Worm (Caenorhabditis elegans) whole organism, L1 larva: ENCODE data around the gene cyp-25A1.

ENCODE experiments used
- C04F5.9 ChIP-seq: sonication (generic microtip); optimal IDR thresholded peaks from 2 replicates; lab custom pipeline; 2016; ENCODE audit warnings: missing genetic modification characterization, missing compliant biosample characterization
- F16B12.6 ChIP-seq: fragments of 150-350 bp; optimal IDR thresholded peaks from 2 replicates; lab custom pipeline; 2014; ENCODE audit warnings: missing biosample characterization, missing genetic modification characterization
- aha-1 ChIP-seq: fragments of 150-350 bp; optimal IDR thresholded peaks from 2 replicates; lab custom pipeline; 2014; ENCODE audit warnings: missing biosample characterization, missing genetic modification characterization
- aly-2 ChIP-seq: fragments of 150-350 bp; optimal IDR thresholded peaks from 2 replicates; lab custom pipeline; 2014; ENCODE audit warnings: missing biosample characterization, missing genetic modification characterization
- ama-1 ChIP-seq: fragments of 150-350 bp; optimal IDR thresholded peaks from 2 replicates; lab custom pipeline; 2014
- ceh-63 ChIP-seq: fragments of 200-800 bp; sonication (Bioruptor generic); optimal IDR thresholded peaks from 2 replicates; lab custom pipeline; 2018; ENCODE audit warnings: mild to moderate bottlenecking, missing genetic modification characterization, missing compliant biosample characterization
- ceh-82 ChIP-seq, 3 experiments: fragments of 150-350 bp in 1 of 3; sonication (generic microtip) in 2 of 3; optimal IDR thresholded peaks; 2 replicates each; lab custom pipeline; 2014 to 2017; ENCODE audit warnings: missing biosample characterization in 3 of 3, missing genetic modification characterization in 3 of 3
- ceh-88 ChIP-seq: fragments of 200-800 bp; sonication (Bioruptor generic); IDR thresholded peaks from 2 replicates; pipeline ENCODE4 v1.3.6; 2022; ENCODE audit warnings: missing genetic modification characterization, missing compliant biosample characterization
- dsc-1 ChIP-seq: sonication (generic microtip); optimal IDR thresholded peaks from 2 replicates; lab custom pipeline; 2016; ENCODE audit warnings: mild to moderate bottlenecking, missing genetic modification characterization, missing compliant biosample characterization
- efl-1 ChIP-seq, 4 experiments: fragments of 150-350 bp; optimal IDR thresholded peaks in 3 of 4; peaks in 1 of 4; 1 replicate in 1 of 4; 2 replicates in 3 of 4; lab custom pipeline; 2014; ENCODE audit warnings: missing biosample characterization in 2 of 4, missing genetic modification characterization in 2 of 4, missing genetic modification reagents in 2 of 4
- efl-3 ChIP-seq: fragments of 200-800 bp; sonication (Bioruptor generic); optimal IDR thresholded peaks from 2 replicates; lab custom pipeline; 2018; ENCODE audit warnings: mild to moderate bottlenecking, missing genetic modification characterization, missing compliant biosample characterization
- egl-27 ChIP-seq, 2 experiments: fragments of 150-350 bp in 1 of 2; sonication (generic microtip); optimal IDR thresholded peaks; 3 replicates each; lab custom pipeline; 2017 to 2018; ENCODE audit warnings: missing biosample characterization in 2 of 2, missing genetic modification characterization in 2 of 2, missing genetic modification reagents in 2 of 2
- elt-2 ChIP-seq: sonication (generic microtip); optimal IDR thresholded peaks from 2 replicates; lab custom pipeline; 2016; ENCODE audit warnings: missing genetic modification characterization, mild to moderate bottlenecking, inconsistent platforms, missing compliant biosample characterization, missing genetic modification reagents
- elt-3 ChIP-seq, 6 experiments: fragments of 150-350 bp in 1 of 6; sonication (generic microtip); optimal IDR thresholded peaks; 2 replicates each; lab custom pipeline; 2017 to 2018; ENCODE audit warnings: missing biosample characterization in 6 of 6, missing genetic modification characterization in 6 of 6, inconsistent platforms in 1 of 6
- ets-5 ChIP-seq: fragments of 200-800 bp; sonication (Bioruptor generic); IDR thresholded peaks from 2 replicates; pipeline ENCODE4 v1.3.6; 2022; ENCODE audit warnings: missing genetic modification characterization, missing compliant biosample characterization
- fkh-10 ChIP-seq: sonication (generic microtip); optimal IDR thresholded peaks from 2 replicates; lab custom pipeline; 2017; ENCODE audit warnings: missing biosample characterization, missing genetic modification reagents, missing genetic modification characterization
- fkh-4 ChIP-seq: sonication (generic microtip); optimal IDR thresholded peaks from 2 replicates; lab custom pipeline; 2016; ENCODE audit warnings: missing compliant biosample characterization, missing genetic modification characterization, borderline replicate concordance
- hlh-17 ChIP-seq: fragments of 200-800 bp; sonication (Bioruptor generic); optimal IDR thresholded peaks from 2 replicates; lab custom pipeline; 2018; ENCODE audit warnings: missing genetic modification characterization, mild to moderate bottlenecking, missing compliant biosample characterization, moderate library complexity, borderline replicate concordance
- hlh-4 ChIP-seq: sonication (generic microtip); optimal IDR thresholded peaks from 2 replicates; lab custom pipeline; 2016; ENCODE audit warnings: mild to moderate bottlenecking, missing genetic modification characterization, missing compliant biosample characterization
- irx-1 ChIP-seq: sonication (generic microtip); optimal IDR thresholded peaks from 2 replicates; lab custom pipeline; 2016; ENCODE audit warnings: missing genetic modification characterization, missing compliant biosample characterization
- lin-13 ChIP-seq: fragments of 150-350 bp; optimal IDR thresholded peaks from 2 replicates; lab custom pipeline; 2014; ENCODE audit warnings: missing biosample characterization, missing genetic modification reagents, missing genetic modification characterization
- lin-14 ChIP-seq: fragments of 200-800 bp; sonication (Bioruptor generic); optimal IDR thresholded peaks from 2 replicates; lab custom pipeline; 2018; ENCODE audit warnings: mild to moderate bottlenecking, missing genetic modification characterization, moderate library complexity, missing compliant biosample characterization
- lin-15B ChIP-seq: fragments of 150-350 bp; sonication (generic microtip); optimal IDR thresholded peaks from 3 replicates; lab custom pipeline; 2014; ENCODE audit warnings: missing biosample characterization, missing genetic modification characterization
- lin-35 ChIP-seq, 2 experiments: fragments of 150-350 bp; optimal IDR thresholded peaks; 2 replicates each; lab custom pipeline; 2014; ENCODE audit warnings: missing biosample characterization in 2 of 2, missing genetic modification characterization in 2 of 2, missing genetic modification reagents in 2 of 2
- lir-3 ChIP-seq: sonication (generic microtip); optimal IDR thresholded peaks from 2 replicates; lab custom pipeline; 2016; ENCODE audit warnings: mild to moderate bottlenecking, missing genetic modification characterization, moderate library complexity, missing compliant biosample characterization; ENCODE audit not compliant: poor library complexity
- lsy-2 ChIP-seq, 2 experiments: fragments of 150-350 bp; optimal IDR thresholded peaks; 2 replicates each; lab custom pipeline; 2014; ENCODE audit warnings: missing biosample characterization in 2 of 2, missing genetic modification characterization in 2 of 2
- mab-9 ChIP-seq: fragments of 200-800 bp; sonication (Bioruptor generic); IDR thresholded peaks from 2 replicates; pipeline ENCODE4 v1.3.6; 2022; ENCODE audit warnings: missing genetic modification reagents, missing genetic modification characterization, missing compliant biosample characterization
- mdl-1 ChIP-seq, 2 experiments: fragments of 150-350 bp; optimal IDR thresholded peaks; 2 replicates each; lab custom pipeline; 2014 to 2017; ENCODE audit warnings: missing biosample characterization in 2 of 2, missing genetic modification characterization in 2 of 2, inconsistent platforms in 1 of 2
- mep-1 ChIP-seq: fragments of 150-350 bp; optimal IDR thresholded peaks from 2 replicates; lab custom pipeline; 2014; ENCODE audit warnings: missing biosample characterization, missing genetic modification characterization
- nhr-12 ChIP-seq: sonication (generic microtip); optimal IDR thresholded peaks from 2 replicates; lab custom pipeline; 2017; ENCODE audit warnings: missing biosample characterization, missing genetic modification characterization
- nhr-20 ChIP-seq: sonication (generic microtip); optimal IDR thresholded peaks from 2 replicates; lab custom pipeline; 2016; ENCODE audit warnings: mild to moderate bottlenecking, missing genetic modification characterization, missing compliant biosample characterization
- nhr-237 ChIP-seq: fragments of 150-350 bp; optimal IDR thresholded peaks from 2 replicates; lab custom pipeline; 2014; ENCODE audit warnings: missing biosample characterization, missing genetic modification characterization
- nhr-71 ChIP-seq: sonication (generic microtip); optimal IDR thresholded peaks from 2 replicates; lab custom pipeline; 2016; ENCODE audit warnings: mild to moderate bottlenecking, missing genetic modification characterization, moderate library complexity, missing compliant biosample characterization
- nhr-76 ChIP-seq: sonication (generic microtip); optimal IDR thresholded peaks from 2 replicates; lab custom pipeline; 2017; ENCODE audit warnings: missing biosample characterization, missing genetic modification characterization
- nhr-77 ChIP-seq: fragments of 150-350 bp; optimal IDR thresholded peaks from 2 replicates; lab custom pipeline; 2014; ENCODE audit warnings: missing biosample characterization, missing genetic modification characterization
- nhr-84 ChIP-seq: sonication (generic microtip); optimal IDR thresholded peaks from 2 replicates; lab custom pipeline; 2017; ENCODE audit warnings: missing biosample characterization, missing genetic modification characterization
- nhr-85 ChIP-seq: sonication (generic microtip); peaks from one replicate; lab custom pipeline; 2016; ENCODE audit warnings: missing genetic modification characterization, inconsistent platforms, missing compliant biosample characterization
- nhr-90 ChIP-seq: sonication (generic microtip); optimal IDR thresholded peaks from 2 replicates; lab custom pipeline; 2016; ENCODE audit warnings: mild to moderate bottlenecking, missing genetic modification characterization, missing compliant biosample characterization; ENCODE audit not compliant: poor library complexity
- pag-3 ChIP-seq: sonication (generic microtip); optimal IDR thresholded peaks from 2 replicates; lab custom pipeline; 2017; ENCODE audit warnings: missing genetic modification characterization, mild to moderate bottlenecking, missing compliant biosample characterization, antibody characterized with exemption, borderline replicate concordance; ENCODE audit not compliant: insufficient read depth
- pax-3 ChIP-seq: fragments of 200-800 bp; sonication (Bioruptor generic); optimal IDR thresholded peaks from 2 replicates; lab custom pipeline; 2018; ENCODE audit warnings: mild to moderate bottlenecking, missing genetic modification characterization, moderate library complexity, missing compliant biosample characterization
- rnt-1 ChIP-seq: sonication (generic microtip); optimal IDR thresholded peaks from 2 replicates; lab custom pipeline; 2016; ENCODE audit warnings: mild to moderate bottlenecking, missing genetic modification characterization, moderate library complexity, missing compliant biosample characterization
- skn-1 ChIP-seq: fragments of 150-350 bp; optimal IDR thresholded peaks from 2 replicates; lab custom pipeline; 2014; ENCODE audit warnings: missing biosample characterization, missing genetic modification characterization
- sptf-1 ChIP-seq: fragments of 150-350 bp; optimal IDR thresholded peaks from 2 replicates; lab custom pipeline; 2014; ENCODE audit warnings: missing biosample characterization, missing genetic modification characterization
- sup-37 ChIP-seq: fragments of 200-800 bp; sonication (Bioruptor generic); optimal IDR thresholded peaks from 2 replicates; lab custom pipeline; 2018; ENCODE audit warnings: mild to moderate bottlenecking, missing genetic modification characterization, missing compliant biosample characterization
- tbx-2 ChIP-seq: sonication (generic microtip); optimal IDR thresholded peaks from 2 replicates; lab custom pipeline; 2016; ENCODE audit warnings: missing genetic modification characterization, missing compliant biosample characterization
- tlp-1 ChIP-seq: fragments of 150-350 bp; optimal IDR thresholded peaks from 2 replicates; lab custom pipeline; 2014; ENCODE audit warnings: missing biosample characterization, missing genetic modification characterization
- unc-130 ChIP-seq: fragments of 150-350 bp; optimal IDR thresholded peaks from 2 replicates; lab custom pipeline; 2017; ENCODE audit warnings: missing biosample characterization, missing genetic modification characterization, inconsistent platforms
- unc-30 ChIP-seq: sonication (generic microtip); optimal IDR thresholded peaks from 2 replicates; lab custom pipeline; 2017; ENCODE audit warnings: missing biosample characterization, missing genetic modification characterization
- unc-62 ChIP-seq: fragments of 150-350 bp; optimal IDR thresholded peaks from 2 replicates; lab custom pipeline; 2014; ENCODE audit warnings: missing biosample characterization, missing genetic modification reagents, missing genetic modification characterization
- unc-98 ChIP-seq: fragments of 200-800 bp; sonication (Bioruptor generic); IDR thresholded peaks from 2 replicates; pipeline ENCODE4 v1.3.6; 2022; ENCODE audit warnings: missing genetic modification characterization, missing compliant biosample characterization
- zag-1 ChIP-seq: fragments of 150-350 bp; optimal IDR thresholded peaks from 2 replicates; lab custom pipeline; 2014; ENCODE audit warnings: missing biosample characterization, missing genetic modification characterization
- ztf-4 ChIP-seq: fragments of 150-350 bp; optimal IDR thresholded peaks from 2 replicates; lab custom pipeline; 2014; ENCODE audit warnings: missing biosample characterization, missing genetic modification characterization

cyp-25A1 gene

DNA sequence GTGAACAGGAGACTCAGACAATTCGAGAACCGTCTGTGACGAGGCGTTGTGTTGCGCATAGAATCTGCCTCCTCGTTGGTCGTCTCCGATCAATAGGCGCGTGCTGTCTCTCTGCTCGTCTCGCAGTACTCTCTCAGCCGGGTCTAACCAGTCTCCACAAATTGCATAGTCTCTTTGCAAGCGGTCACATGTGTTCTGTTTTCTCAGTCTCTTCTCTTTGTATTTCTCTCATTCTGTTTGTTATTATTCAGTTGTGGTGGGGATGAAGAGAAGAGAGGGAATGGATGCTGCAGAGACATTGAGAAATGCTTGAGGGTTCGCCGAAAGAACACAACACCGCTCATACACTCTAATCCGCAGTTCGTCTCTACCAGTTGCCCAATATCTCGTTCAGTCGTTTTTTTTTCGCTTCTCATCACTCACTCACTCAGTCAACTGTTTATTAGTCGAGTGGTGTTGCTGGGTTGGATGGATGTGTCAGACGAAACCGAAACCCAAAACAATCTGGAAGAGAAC is 31.0 kb upstream of the cyp-25A1 start (continued):
- TF ChIP-seq ets-5 (GFP tag; lab: Robert Waterston, UW) = no peak
- TF ChIP-seq C04F5.9 (tag; lab: Kevin White, UChicago) = peak; percentile 43
- TF ChIP-seq aha-1 (tag; lab: Kevin White, UChicago) = peak; percentile 79
- peak; percentile 93 for TF ChIP-seq pax-3
- TF ChIP-seq unc-98 (GFP tag; lab: Robert Waterston, UW) = no peak
- TF ChIP-seq aly-2 (tag; lab: Kevin White, UChicago) = peak; percentile 74
- peak; percentile 97 for TF ChIP-seq ztf-4 (tag; lab: Kevin White, UChicago)
- TF ChIP-seq ama-1 (lab: Kevin White, UChicago) = peak; percentile 58
- peak; percentile 86 to 89 for TF ChIP-seq lin-35 (GFP tag; optimal IDR thresholded peaks at IDR 0.05; lab: Kevin White, UChicago)
- TF ChIP-seq skn-1 (tag; lab: Kevin White, UChicago) = peak; percentile 90
- TF ChIP-seq ceh-63 (GFP tag; lab: Kevin White, UChicago) = no peak
- peak; percentile 90 for TF ChIP-seq lir-3 (tag; lab: Kevin White, UChicago)
- TF ChIP-seq tbx-2 (tag; lab: Kevin White, UChicago) = peak; percentile 99
- TF ChIP-seq mep-1 = peak; percentile 95
- TF ChIP-seq fkh-4 (tag; lab: Kevin White, UChicago) = peak; percentile 33
- TF ChIP-seq egl-27 (tag; optimal IDR thresholded peaks at IDR 0.05; lab: Kevin White, UChicago) = peak; percentile 93 to 96
- peak; percentile 89 for TF ChIP-seq nhr-90 (tag; lab: Kevin White, UChicago)
- TF ChIP-seq sup-37 (GFP tag; lab: Kevin White, UChicago) = peak; percentile 79
- peak; percentile 82 for TF ChIP-seq mab-9 (GFP tag; lab: Robert Waterston, UW)
- peak; percentile 92 for TF ChIP-seq rnt-1 (tag; lab: Kevin White, UChicago)
- peak; percentile 89 to 93 for TF ChIP-seq efl-1 (optimal IDR thresholded peaks at IDR 0.05; lab: Kevin White, UChicago)
- TF ChIP-seq efl-1 (GFP tag; optimal IDR thresholded peaks at IDR 0.05 in 1 of 2; lab: Kevin White, UChicago) = peak; percentile 71 to 96
- no peak for TF ChIP-seq nhr-84
- TF ChIP-seq dsc-1 (tag; lab: Kevin White, UChicago) = peak; percentile 90
- no peak for TF ChIP-seq efl-3 (GFP tag; lab: Kevin White, UChicago)
- TF ChIP-seq fkh-10 (GFP tag; lab: Kevin White, UChicago) = peak; percentile 98
- peak; percentile 94 to 96 for TF ChIP-seq lsy-2 (tag; optimal IDR thresholded peaks at IDR 0.05; lab: Kevin White, UChicago)
- no peak for TF ChIP-seq nhr-76 (tag; lab: Kevin White, UChicago)
- TF ChIP-seq nhr-71 (tag; lab: Kevin White, UChicago) = peak; percentile 99
- TF ChIP-seq zag-1 (tag; lab: Kevin White, UChicago) = peak; percentile 86
- peak; percentile 43 for TF ChIP-seq lin-15B (tag; lab: Kevin White, UChicago)
- no peak for TF ChIP-seq unc-62
- TF ChIP-seq nhr-85 (tag; lab: Kevin White, UChicago) = peak; percentile 98
- TF ChIP-seq irx-1 (tag; lab: Kevin White, UChicago) = peak; percentile 90
- TF ChIP-seq ceh-82 (tag; optimal IDR thresholded peaks at IDR 0.05; lab: Kevin White, UChicago) = peak; percentile 78 to 97 (median 93)
- peak; percentile 51 for TF ChIP-seq F16B12.6
- peak; percentile 96 to 100 for TF ChIP-seq mdl-1 (tag; optimal IDR thresholded peaks at IDR 0.05; lab: Kevin White, UChicago)
- peak; percentile 51 for TF ChIP-seq pag-3 (tag; lab: Kevin White, UChicago)
- peak; percentile 83 for TF ChIP-seq ceh-88
- TF ChIP-seq unc-30 (tag; lab: Kevin White, UChicago) = no peak
- peak; percentile 91 for TF ChIP-seq unc-130 (tag; lab: Kevin White, UChicago)
- peak; percentile 97 for TF ChIP-seq lin-13 (GFP tag; lab: Kevin White, UChicago)
- TF ChIP-seq sptf-1 (tag; lab: Kevin White, UChicago) = no peak
- TF ChIP-seq elt-2 (tag; lab: Kevin White, UChicago) = peak; percentile 62
- TF ChIP-seq nhr-77 (tag; lab: Kevin White, UChicago) = peak; percentile 97
- TF ChIP-seq lin-14 (GFP tag; lab: Kevin White, UChicago) = peak; percentile 100
- TF ChIP-seq tlp-1 (tag; lab: Kevin White, UChicago) = no peak
- peak; percentile 45 for TF ChIP-seq nhr-12 (tag; lab: Kevin White, UChicago)
- peak in 5 of 6 experiments; percentile 59 to 91 (median 81) for TF ChIP-seq elt-3 (tag; optimal IDR thresholded peaks at IDR 0.05; lab: Kevin White, UChicago)
- TF ChIP-seq hlh-4 (tag; lab: Kevin White, UChicago) = no peak
- no peak for TF ChIP-seq hlh-17 (GFP tag; lab: Kevin White, UChicago)
- TF ChIP-seq nhr-237 = peak; percentile 91
- peak; percentile 98 for TF ChIP-seq nhr-20 (tag; lab: Kevin White, UChicago)
